Worm (Caenorhabditis elegans): ENCODE measurements around the gene T01H3.2.

Gene T01H3.2

DNA sequence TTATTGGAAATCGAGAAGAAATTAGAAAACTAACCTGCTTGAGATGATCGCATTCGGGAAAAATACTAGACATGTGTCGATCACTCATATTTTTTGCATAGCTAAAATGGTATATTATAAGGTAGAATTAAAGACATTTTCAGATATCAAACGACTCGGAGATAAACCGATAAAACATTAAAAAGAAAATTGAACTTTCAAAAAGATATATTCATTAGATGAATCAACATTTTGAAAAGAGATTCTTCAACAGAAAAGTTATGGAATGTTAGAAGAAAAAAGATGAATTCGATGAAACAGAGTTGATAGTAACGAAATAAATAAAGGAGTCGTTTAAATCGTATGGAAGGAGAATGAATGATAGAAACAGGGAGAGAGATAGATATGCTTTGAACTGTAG lies 22.2 kb downstream of the T01H3.2 start, which contains the start of gene mdmh-35:
mdmh-35 (minus strand) TSS at position 101 of the 400 bp plus-strand sequence.
- no peak for TF ChIP-seq ztf-1 (GFP tag; conservative IDR thresholded peaks at IDR 0.05)
- no peak for TF ChIP-seq peb-1 (tag; optimal IDR thresholded peaks at IDR 0.05)
- TF ChIP-seq mbf-1 (tag; optimal IDR thresholded peaks at IDR 0.05) = no peak
- no peak for TF ChIP-seq blmp-1 (tag; optimal IDR thresholded peaks at IDR 0.05; ENCODE audit: insufficient read depth)
- TF ChIP-seq sma-3 (GFP tag; optimal IDR thresholded peaks at IDR 0.05) = no peak
- no peak for TF ChIP-seq crh-2 (tag; optimal IDR thresholded peaks at IDR 0.05)
- no peak for TF ChIP-seq nhr-25 (tag; optimal IDR thresholded peaks at IDR 0.05)
- no peak for TF ChIP-seq sem-4 (tag; optimal IDR thresholded peaks at IDR 0.05)

DNA sequence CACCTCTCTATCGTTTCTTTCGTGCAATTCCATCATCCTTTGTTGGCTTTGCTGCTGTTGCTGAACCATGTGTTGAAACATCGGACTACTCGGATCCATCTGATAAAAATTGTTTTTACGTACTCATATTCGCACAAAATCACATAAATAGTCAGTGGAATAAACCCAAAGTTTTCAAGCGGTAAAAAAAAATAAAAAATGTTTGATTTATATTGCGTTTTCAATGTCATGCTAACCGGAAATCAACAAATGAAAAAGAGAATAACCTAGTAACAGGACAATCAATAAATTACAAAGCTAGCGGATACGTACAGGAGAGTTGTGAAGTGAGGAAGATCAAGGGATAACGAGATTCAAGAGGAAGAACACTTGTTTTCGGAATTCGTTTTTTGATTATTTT lies 22.9 kb downstream of the T01H3.2 start, which contains the start of gene mdt-10:
mdt-10 (minus strand) TSS at position 101 of the 400 bp plus-strand sequence.
- TF ChIP-seq dmd-4 (tag; optimal IDR thresholded peaks at IDR 0.05) = no peak
- no peak for TF ChIP-seq nhr-12 (tag; optimal IDR thresholded peaks at IDR 0.05)
- TF ChIP-seq snpc-4 (tag; optimal IDR thresholded peaks at IDR 0.05) = no peak
- TF ChIP-seq elt-3 (tag; optimal IDR thresholded peaks at IDR 0.05) = no peak
- TF ChIP-seq sma-9 (GFP tag; optimal IDR thresholded peaks at IDR 0.05) = no peak
- TF ChIP-seq sma-9 (tag; optimal IDR thresholded peaks at IDR 0.05) = no peak
- no peak for TF ChIP-seq mdl-1 (tag; optimal IDR thresholded peaks at IDR 0.05)
- no peak for TF ChIP-seq ZK546.5 (tag; optimal IDR thresholded peaks at IDR 0.05)
- no peak for TF ChIP-seq lin-11 (tag; optimal IDR thresholded peaks at IDR 0.05)
- TF ChIP-seq aly-2 (tag; optimal IDR thresholded peaks at IDR 0.05) = no peak
- TF ChIP-seq gmeb-1 (tag; optimal IDR thresholded peaks at IDR 0.05) = no peak
- no peak for TF ChIP-seq ztf-11 (tag; optimal IDR thresholded peaks at IDR 0.05)
- TF ChIP-seq nhr-6 (tag; optimal IDR thresholded peaks at IDR 0.05) = no peak
- no peak for TF ChIP-seq alr-1 (tag; optimal IDR thresholded peaks at IDR 0.05)
- no peak for TF ChIP-seq C34F6.9 (tag; optimal IDR thresholded peaks at IDR 0.05)
- no peak for TF ChIP-seq F13H6.1 (tag; optimal IDR thresholded peaks at IDR 0.05)
- TF ChIP-seq sem-4 (tag; optimal IDR thresholded peaks at IDR 0.05) = no peak
- TF ChIP-seq unc-39 (tag; optimal IDR thresholded peaks at IDR 0.05) = no peak
- no peak for TF ChIP-seq nhr-129 (tag; optimal IDR thresholded peaks at IDR 0.05)
- TF ChIP-seq nhr-10 (tag; optimal IDR thresholded peaks at IDR 0.05) = no peak

- TF ChIP-seq lin-11 (tag; optimal IDR thresholded peaks at IDR 0.05) (no peak), ama-1 (optimal IDR thresholded peaks at IDR 0.05) (no peak), elt-1 (tag; optimal IDR thresholded peaks at IDR 0.05) (no peak), unc-62 (GFP tag; optimal IDR thresholded peaks at IDR 0.05) (no peak), ztf-1 (GFP tag; conservative IDR thresholded peaks at IDR 0.05) (no peak), R02D3.7 (tag; optimal IDR thresholded peaks at IDR 0.05) (no peak), nhr-23 (tag; optimal IDR thresholded peaks at IDR 0.05) (no peak), nhr-129 (tag; optimal IDR thresholded peaks at IDR 0.05) (no peak), sma-9 (GFP tag; optimal IDR thresholded peaks at IDR 0.05) (no peak), sma-9 (tag; optimal IDR thresholded peaks at IDR 0.05) (no peak), skn-1 (tag; optimal IDR thresholded peaks at IDR 0.05) (no peak), crh-2 (tag; optimal IDR thresholded peaks at IDR 0.05) (no peak), lin-39 (tag; optimal IDR thresholded peaks at IDR 0.05) (no peak)
Measured at ce11 chrII:7853679-7854078, 24.1 kb downstream of the T01H3.2 start, which contains the start of gene T09A5.5. Gene T09A5.5 (minus strand): TSS chrII:7853779.

- TF ChIP-seq elt-1 (tag; optimal IDR thresholded peaks at IDR 0.05) = no peak
- no peak for TF ChIP-seq unc-62 (GFP tag; optimal IDR thresholded peaks at IDR 0.05)
- no peak for TF ChIP-seq skn-1 (tag; optimal IDR thresholded peaks at IDR 0.05)
- no peak for TF ChIP-seq mbf-1 (tag; optimal IDR thresholded peaks at IDR 0.05)
- TF ChIP-seq sem-4 (tag; optimal IDR thresholded peaks at IDR 0.05) = no peak
- TF ChIP-seq gmeb-1 (tag; optimal IDR thresholded peaks at IDR 0.05) = no peak
- TF ChIP-seq egl-27 (tag; optimal IDR thresholded peaks at IDR 0.05) = no peak
- TF ChIP-seq mdl-1 (tag; optimal IDR thresholded peaks at IDR 0.05) = no peak
- TF ChIP-seq nhr-77 (tag; optimal IDR thresholded peaks at IDR 0.05) = no peak
- no peak for TF ChIP-seq lsy-2 (tag; optimal IDR thresholded peaks at IDR 0.05)
- no peak for TF ChIP-seq zag-1 (tag; optimal IDR thresholded peaks at IDR 0.05)
- TF ChIP-seq ama-1 (optimal IDR thresholded peaks at IDR 0.05) = no peak
- TF ChIP-seq ztf-1 (GFP tag; conservative IDR thresholded peaks at IDR 0.05) = no peak
- TF ChIP-seq unc-55 (GFP tag; optimal IDR thresholded peaks at IDR 0.05) = no peak
- TF ChIP-seq F13H6.1 (tag; optimal IDR thresholded peaks at IDR 0.05) = no peak
- no peak for TF ChIP-seq nhr-237 (tag; optimal IDR thresholded peaks at IDR 0.05)
- no peak for TF ChIP-seq blmp-1 (tag; optimal IDR thresholded peaks at IDR 0.05; ENCODE audit: insufficient read depth)
- TF ChIP-seq nhr-23 (tag; optimal IDR thresholded peaks at IDR 0.05) = no peak
- TF ChIP-seq C34F6.9 (tag; optimal IDR thresholded peaks at IDR 0.05) = peak; percentile 12
- TF ChIP-seq dmd-4 (tag; optimal IDR thresholded peaks at IDR 0.05) = no peak
- TF ChIP-seq nhr-129 (tag; optimal IDR thresholded peaks at IDR 0.05) = peak; percentile 3
- TF ChIP-seq unc-39 (tag; optimal IDR thresholded peaks at IDR 0.05) = no peak
- no peak for TF ChIP-seq nhr-12 (tag; optimal IDR thresholded peaks at IDR 0.05)
- TF ChIP-seq fos-1 (tag; optimal IDR thresholded peaks at IDR 0.05) = peak; percentile 41
Measured at ce11 chrII:7851480-7851879, 26.3 kb downstream of the T01H3.2 start.

All from whole organism, L2 larva.